Worm (Caenorhabditis elegans): Measurements from ENCODE around the gene T24C4.10.

- no peak for TF ChIP-seq unc-62 (GFP tag; optimal IDR thresholded peaks at IDR 0.05)
- TF ChIP-seq sem-2 (GFP tag; optimal IDR thresholded peaks at IDR 0.05): no peak
- TF ChIP-seq nhr-237 (tag; optimal IDR thresholded peaks at IDR 0.05): no peak
- no peak for TF ChIP-seq mab-5 (tag; optimal IDR thresholded peaks at IDR 0.05)
- no peak for TF ChIP-seq nhr-76 (tag; optimal IDR thresholded peaks at IDR 0.05)
- no peak for TF ChIP-seq nhr-28 (tag; optimal IDR thresholded peaks at IDR 0.05)
- TF ChIP-seq mep-1 (tag; optimal IDR thresholded peaks at IDR 0.05): no peak
- no peak for TF ChIP-seq nhr-2 (tag; optimal IDR thresholded peaks at IDR 0.05)
- no peak for TF ChIP-seq lsy-2 (tag; optimal IDR thresholded peaks at IDR 0.05)
- no peak for TF ChIP-seq sptf-1 (tag; optimal IDR thresholded peaks at IDR 0.05)
- no peak for TF ChIP-seq nhr-12 (tag; optimal IDR thresholded peaks at IDR 0.05)
- TF ChIP-seq unc-39 (tag; optimal IDR thresholded peaks at IDR 0.05): no peak
- TF ChIP-seq blmp-1 (tag; optimal IDR thresholded peaks at IDR 0.05): no peak
Measured at ce11 chrIII:861819-862356, 29.2 kb downstream of the T24C4.10 start, which contains the start of gene arx-4.
